Fruit fly (Drosophila melanogaster) whole organism, prepupa: ENCODE measurements around the gene CG13062.
A peak's percentile ranks its signal among the peaks of the same experiment; 100 is the strongest.

Source experiments
- CG31627 ChIP-seq: fragments of 200-800 bp; sonication (Bioruptor generic); optimal IDR thresholded peaks from 3 replicates; lab custom pipeline; 2016; ENCODE audit warnings: missing biosample characterization, missing genetic modification characterization
- CG6792 ChIP-seq: fragments of 200-800 bp; sonication (Bioruptor generic); optimal IDR thresholded peaks from 3 replicates; lab custom pipeline; 2016; ENCODE audit warnings: missing biosample characterization, missing genetic modification characterization
- CG8119 ChIP-seq: fragments of 200-800 bp; sonication (Bioruptor generic); IDR thresholded peaks from 3 replicates; pipeline ENCODE4 v1.3.6; 2022; ENCODE audit warnings: missing biosample characterization, missing genetic modification characterization
- Hr38 ChIP-seq: sonication (Bioruptor generic); optimal IDR thresholded peaks from 2 replicates; lab custom pipeline; 2016; ENCODE audit warnings: missing biosample characterization, missing genetic modification characterization
- Hr39 ChIP-seq: fragments of 200-800 bp; sonication (Bioruptor generic); optimal IDR thresholded peaks from 2 replicates; lab custom pipeline; 2016; ENCODE audit warnings: missing biosample characterization, missing genetic modification characterization
- Sox102F ChIP-seq: fragments of 200-800 bp; sonication (Bioruptor generic); optimal IDR thresholded peaks from 2 replicates; lab custom pipeline; 2016; ENCODE audit warnings: missing biosample characterization, mild to moderate bottlenecking, missing genetic modification characterization
- dsx ChIP-seq: fragments of 200-800 bp; optimal IDR thresholded peaks from 3 replicates; lab custom pipeline; 2019; ENCODE audit warnings: missing biosample characterization, mild to moderate bottlenecking, missing genetic modification characterization, moderate library complexity; ENCODE audit not compliant: poor library complexity, severe bottlenecking
- lz ChIP-seq: fragments of 200-800 bp; sonication (Bioruptor generic); optimal IDR thresholded peaks from 3 replicates; lab custom pipeline; 2016; ENCODE audit warnings: missing biosample characterization, missing genetic modification characterization

DNA sequence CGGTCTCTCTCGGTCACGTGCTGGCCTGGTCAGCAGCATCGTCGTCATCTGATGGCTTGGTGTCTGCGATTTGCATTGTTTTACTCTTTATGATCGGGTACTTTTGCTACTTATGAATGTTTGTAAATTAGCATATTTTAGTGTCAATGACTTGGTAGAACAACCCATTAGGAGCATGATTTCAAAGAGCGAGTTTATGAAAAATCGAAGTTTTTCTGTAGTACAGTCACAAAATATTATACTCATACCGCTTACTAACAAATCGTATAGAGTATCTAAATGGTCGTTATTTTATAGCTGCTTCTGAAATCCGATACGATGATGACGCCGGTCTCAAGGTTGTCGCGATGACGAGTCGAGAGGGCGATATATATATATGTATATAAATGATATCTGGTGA lies 27.8 kb upstream of the CG13062 start:
- TF ChIP-seq CG31627 (GFP tag; lab: Kevin White, UChicago) (peak; percentile 4), CG6792 (GFP tag; lab: Kevin White, UChicago) (peak; percentile 64), Hr38 (GFP tag; lab: Kevin White, UChicago) (no peak), Hr39 (peak; percentile 29), dsx (peak; percentile 77), CG8119 (no peak), lz (GFP tag; lab: Kevin White, UChicago) (peak; percentile 24), Sox102F (GFP tag; lab: Kevin White, UChicago) (peak; percentile 12)
